Worm (Caenorhabditis elegans): ENCODE results near the gene K04H4.5.

K04H4.5 gene

ce11 chrIII:9393114-9393780 lies 34.1 kb downstream of the K04H4.5 start, which contains the start of the genes gpr-2 and rgr-1:
TSS of gene gpr-2 (minus strand) at chrIII:9393164.
TSS of gene rgr-1 (plus strand) at chrIII:9393730.
- TF ChIP-seq lin-38 (GFP tag; IDR thresholded peaks at IDR 0.05) (peak; percentile 81), rbr-2 (tag; optimal IDR thresholded peaks at IDR 0.05) (peak; percentile 2), mdt-29 (GFP tag; IDR thresholded peaks at IDR 0.05) (no peak), lir-3 (tag; optimal IDR thresholded peaks at IDR 0.05) (no peak), mdl-1 (tag; optimal IDR thresholded peaks at IDR 0.05) (no peak), saeg-2 (GFP tag; IDR thresholded peaks at IDR 0.05) (no peak), Y48G9A.11 (GFP tag; IDR thresholded peaks at IDR 0.05) (0 out of 2 replicates have a peak, but pooled peaks have one; percentile 27), Y75B8A.6 (GFP tag; IDR thresholded peaks at IDR 0.05) (no peak), nhr-77 (tag; optimal IDR thresholded peaks at IDR 0.05) (no peak), dpl-1 (GFP tag; optimal IDR thresholded peaks at IDR 0.05) (peak; percentile 77), lin-15B (tag; optimal IDR thresholded peaks at IDR 0.05) (no peak), hlh-30 (tag; optimal IDR thresholded peaks at IDR 0.05; ENCODE audit: insufficient read depth) (peak; percentile 43), unc-130 (GFP tag; optimal IDR thresholded peaks at IDR 0.05) (peak; percentile 56), unc-62 (GFP tag; optimal IDR thresholded peaks at IDR 0.05 in 1 of 2) (peak in 1 of 2 experiments; percentile 85), unc-62 (tag; optimal IDR thresholded peaks at IDR 0.05) (no peak)

ce11 chrIII:9401036-9401435 lies 41.9 kb downstream of the K04H4.5 start, which contains the start of gene nlp-48:
TSS of gene nlp-48 (minus strand) at chrIII:9401136.
- no peak for TF ChIP-seq daf-8 (GFP tag; IDR thresholded peaks at IDR 0.05)
- TF ChIP-seq ceh-20 (GFP tag; IDR thresholded peaks at IDR 0.05) = no peak
- TF ChIP-seq tag-97 (GFP tag; IDR thresholded peaks at IDR 0.05) = no peak
- TF ChIP-seq nhr-111 (GFP tag; optimal IDR thresholded peaks at IDR 0.05) = no peak

ce11 chrIII:9406600-9406999 lies 47.4 kb downstream of the K04H4.5 start, which contains the start of gene T26G10.1:
TSS of gene T26G10.1 (minus strand) at chrIII:9406641.
- TF ChIP-seq hmg-1.1 (GFP tag; IDR thresholded peaks at IDR 0.05) (peak; percentile 71), ceh-44 (GFP tag; IDR thresholded peaks at IDR 0.05) (peak; percentile 71; the same call in 1 of the 2 replicates), T20F7.1 (GFP tag; optimal IDR thresholded peaks at IDR 0.05) (peak; percentile 73), lir-3 (tag; optimal IDR thresholded peaks at IDR 0.05) (no peak), nhr-102 (tag; optimal IDR thresholded peaks at IDR 0.05) (peak; percentile 39), F37D6.2 (tag; optimal IDR thresholded peaks at IDR 0.05) (peak; percentile 3), rbr-2 (tag; optimal IDR thresholded peaks at IDR 0.05) (peak; percentile 67), R02D3.7 (tag; optimal IDR thresholded peaks at IDR 0.05) (peak; percentile 85), pha-4 (GFP tag; IDR thresholded peaks at IDR 0.05) (peak; percentile 58; the same call in 1 of the 2 replicates), pha-4 (tag; optimal IDR thresholded peaks at IDR 0.05) (no peak), lin-38 (GFP tag; IDR thresholded peaks at IDR 0.05) (peak; percentile 95), attf-4 (tag; optimal IDR thresholded peaks at IDR 0.05) (no peak), lin-29 (GFP tag; IDR thresholded peaks at IDR 0.05) (0 out of 2 replicates have a peak, but pooled peaks have one; percentile 16), lin-13 (GFP tag; optimal IDR thresholded peaks at IDR 0.05) (no peak), dve-1 (tag; optimal IDR thresholded peaks at IDR 0.05; ENCODE audit: insufficient read depth) (peak; percentile 60), zfp-3 (GFP tag; conservative IDR thresholded peaks at IDR 0.05) (no peak), dmd-8 (GFP tag; IDR thresholded peaks at IDR 0.05) (no peak), madf-9 (GFP tag; conservative IDR thresholded peaks at IDR 0.05) (0 out of 2 replicates have a peak, but pooled peaks have one; percentile 42), php-3 (GFP tag; IDR thresholded peaks at IDR 0.05) (peak; percentile 70; the same call in 1 of the 2 replicates), mep-1 (tag; optimal IDR thresholded peaks at IDR 0.05) (peak; percentile 67), vab-7 (GFP tag; IDR thresholded peaks at IDR 0.05) (0 out of 2 replicates have a peak, but pooled peaks have one; percentile 21), lin-15B (tag; optimal IDR thresholded peaks at IDR 0.05) (peak; percentile 55), hlh-30 (tag; optimal IDR thresholded peaks at IDR 0.05; ENCODE audit: insufficient read depth) (peak; percentile 34), unc-130 (GFP tag; optimal IDR thresholded peaks at IDR 0.05) (peak; percentile 42), aha-1 (tag) (peak; percentile 88), pqm-1 (tag; optimal IDR thresholded peaks at IDR 0.05) (no peak), nhr-48 (tag; optimal IDR thresholded peaks at IDR 0.05) (no peak), nhr-28 (tag; optimal IDR thresholded peaks at IDR 0.05) (peak; percentile 43), Y48G9A.11 (GFP tag; IDR thresholded peaks at IDR 0.05) (peak; percentile 72), lsy-2 (tag; optimal IDR thresholded peaks at IDR 0.05) (peak in 1 of 2 experiments; percentile 85), duxl-1 (tag; optimal IDR thresholded peaks at IDR 0.05; ENCODE audit: poor library complexity) (peak; percentile 59), ceh-20 (GFP tag; IDR thresholded peaks at IDR 0.05) (0 out of 2 replicates have a peak, but pooled peaks have one; percentile 45), hlh-11 (tag; optimal IDR thresholded peaks at IDR 0.05) (peak; percentile 59), daf-12 (tag; optimal IDR thresholded peaks at IDR 0.05) (no peak)

Data from whole organism, L4 larva.